Worm (Caenorhabditis elegans) whole organism, L1 larva: Measurements from ENCODE around the gene T21D12.14.

Experiments
- C34B4.2 ChIP-seq: sonication (generic microtip); optimal IDR thresholded peaks from 2 replicates; lab custom pipeline; 2017; ENCODE audit warnings: mild to moderate bottlenecking, missing genetic modification characterization, missing compliant biosample characterization
- ama-1 ChIP-seq: fragments of 150-350 bp; optimal IDR thresholded peaks from 2 replicates; lab custom pipeline; 2014
- blmp-1 ChIP-seq: fragments of 150-350 bp; optimal IDR thresholded peaks from 2 replicates; lab custom pipeline; 2014; ENCODE audit warnings: missing biosample characterization, missing genetic modification characterization
- ceh-63 ChIP-seq: fragments of 200-800 bp; sonication (Bioruptor generic); optimal IDR thresholded peaks from 2 replicates; lab custom pipeline; 2018; ENCODE audit warnings: mild to moderate bottlenecking, missing genetic modification characterization, missing compliant biosample characterization
- ceh-82 ChIP-seq, 3 experiments: fragments of 150-350 bp in 1 of 3; sonication (generic microtip) in 2 of 3; optimal IDR thresholded peaks; 2 replicates each; lab custom pipeline; 2014 to 2017; ENCODE audit warnings: missing biosample characterization in 3 of 3, missing genetic modification characterization in 3 of 3
- ces-1 ChIP-seq: fragments of 150-350 bp; optimal IDR thresholded peaks from 2 replicates; lab custom pipeline; 2014; ENCODE audit warnings: missing biosample characterization, missing genetic modification reagents, missing genetic modification characterization
- dsc-1 ChIP-seq: sonication (generic microtip); optimal IDR thresholded peaks from 2 replicates; lab custom pipeline; 2016; ENCODE audit warnings: mild to moderate bottlenecking, missing genetic modification characterization, missing compliant biosample characterization
- efl-1 ChIP-seq, 4 experiments: fragments of 150-350 bp; optimal IDR thresholded peaks in 3 of 4; peaks in 1 of 4; 1 replicate in 1 of 4; 2 replicates in 3 of 4; lab custom pipeline; 2014; ENCODE audit warnings: missing biosample characterization in 2 of 4, missing genetic modification characterization in 2 of 4, missing genetic modification reagents in 2 of 4
- egl-13 ChIP-seq: sonication (generic microtip); optimal IDR thresholded peaks from 2 replicates; lab custom pipeline; 2016; ENCODE audit warnings: missing genotype, missing genetic modification reagents, missing genetic modification characterization, missing compliant biosample characterization
- elt-2 ChIP-seq: sonication (generic microtip); optimal IDR thresholded peaks from 2 replicates; lab custom pipeline; 2016; ENCODE audit warnings: missing genetic modification characterization, mild to moderate bottlenecking, inconsistent platforms, missing compliant biosample characterization, missing genetic modification reagents
- elt-3 ChIP-seq, 6 experiments: fragments of 150-350 bp in 1 of 6; sonication (generic microtip); optimal IDR thresholded peaks; 2 replicates each; lab custom pipeline; 2017 to 2018; ENCODE audit warnings: missing biosample characterization in 6 of 6, missing genetic modification characterization in 6 of 6, inconsistent platforms in 1 of 6
- ets-5 ChIP-seq: fragments of 200-800 bp; sonication (Bioruptor generic); IDR thresholded peaks from 2 replicates; pipeline ENCODE4 v1.3.6; 2022; ENCODE audit warnings: missing genetic modification characterization, missing compliant biosample characterization
- fkh-10 ChIP-seq: sonication (generic microtip); optimal IDR thresholded peaks from 2 replicates; lab custom pipeline; 2017; ENCODE audit warnings: missing biosample characterization, missing genetic modification reagents, missing genetic modification characterization
- grh-1 ChIP-seq: fragments of 200-800 bp; sonication (Bioruptor generic); IDR thresholded peaks from 2 replicates; pipeline ENCODE4 v1.3.6; 2022; ENCODE audit warnings: missing genetic modification reagents, missing genetic modification characterization, missing compliant biosample characterization
- hlh-17 ChIP-seq: fragments of 200-800 bp; sonication (Bioruptor generic); optimal IDR thresholded peaks from 2 replicates; lab custom pipeline; 2018; ENCODE audit warnings: missing genetic modification characterization, mild to moderate bottlenecking, missing compliant biosample characterization, moderate library complexity, borderline replicate concordance
- hpl-2 ChIP-seq: fragments of 150-350 bp; optimal IDR thresholded peaks from 2 replicates; lab custom pipeline; 2014; ENCODE audit warnings: missing biosample characterization, missing genetic modification reagents, missing genetic modification characterization
- jun-1 ChIP-seq: fragments of 150-350 bp; optimal IDR thresholded peaks from 2 replicates; lab custom pipeline; 2014; ENCODE audit warnings: missing biosample characterization, missing genetic modification reagents, missing genetic modification characterization
- lin-13 ChIP-seq: fragments of 150-350 bp; optimal IDR thresholded peaks from 2 replicates; lab custom pipeline; 2014; ENCODE audit warnings: missing biosample characterization, missing genetic modification reagents, missing genetic modification characterization
- lin-14 ChIP-seq: fragments of 200-800 bp; sonication (Bioruptor generic); optimal IDR thresholded peaks from 2 replicates; lab custom pipeline; 2018; ENCODE audit warnings: mild to moderate bottlenecking, missing genetic modification characterization, moderate library complexity, missing compliant biosample characterization
- lin-15B ChIP-seq: fragments of 150-350 bp; sonication (generic microtip); optimal IDR thresholded peaks from 3 replicates; lab custom pipeline; 2014; ENCODE audit warnings: missing biosample characterization, missing genetic modification characterization
- lin-35 ChIP-seq, 2 experiments: fragments of 150-350 bp; optimal IDR thresholded peaks; 2 replicates each; lab custom pipeline; 2014; ENCODE audit warnings: missing biosample characterization in 2 of 2, missing genetic modification characterization in 2 of 2, missing genetic modification reagents in 2 of 2
- nhr-11 ChIP-seq: fragments of 150-350 bp; optimal IDR thresholded peaks from 2 replicates; lab custom pipeline; 2014; ENCODE audit warnings: missing biosample characterization, missing genetic modification characterization
- nhr-20 ChIP-seq: sonication (generic microtip); optimal IDR thresholded peaks from 2 replicates; lab custom pipeline; 2016; ENCODE audit warnings: mild to moderate bottlenecking, missing genetic modification characterization, missing compliant biosample characterization
- nhr-237 ChIP-seq: fragments of 150-350 bp; optimal IDR thresholded peaks from 2 replicates; lab custom pipeline; 2014; ENCODE audit warnings: missing biosample characterization, missing genetic modification characterization
- nhr-47 ChIP-seq: sonication (generic microtip); optimal IDR thresholded peaks from 2 replicates; lab custom pipeline; 2016; ENCODE audit warnings: mild to moderate bottlenecking, missing genetic modification characterization, moderate library complexity, missing compliant biosample characterization
- nhr-71 ChIP-seq: sonication (generic microtip); optimal IDR thresholded peaks from 2 replicates; lab custom pipeline; 2016; ENCODE audit warnings: mild to moderate bottlenecking, missing genetic modification characterization, moderate library complexity, missing compliant biosample characterization
- nhr-77 ChIP-seq: fragments of 150-350 bp; optimal IDR thresholded peaks from 2 replicates; lab custom pipeline; 2014; ENCODE audit warnings: missing biosample characterization, missing genetic modification characterization
- nhr-84 ChIP-seq: sonication (generic microtip); optimal IDR thresholded peaks from 2 replicates; lab custom pipeline; 2017; ENCODE audit warnings: missing biosample characterization, missing genetic modification characterization
- nhr-85 ChIP-seq: sonication (generic microtip); peaks from one replicate; lab custom pipeline; 2016; ENCODE audit warnings: missing genetic modification characterization, inconsistent platforms, missing compliant biosample characterization
- nhr-90 ChIP-seq: sonication (generic microtip); optimal IDR thresholded peaks from 2 replicates; lab custom pipeline; 2016; ENCODE audit warnings: mild to moderate bottlenecking, missing genetic modification characterization, missing compliant biosample characterization; ENCODE audit not compliant: poor library complexity
- pag-3 ChIP-seq: sonication (generic microtip); optimal IDR thresholded peaks from 2 replicates; lab custom pipeline; 2017; ENCODE audit warnings: missing genetic modification characterization, mild to moderate bottlenecking, missing compliant biosample characterization, antibody characterized with exemption, borderline replicate concordance; ENCODE audit not compliant: insufficient read depth
- pqm-1 ChIP-seq: sonication (generic microtip); optimal IDR thresholded peaks from 3 replicates; lab custom pipeline; 2017; ENCODE audit warnings: missing biosample characterization, missing genetic modification characterization
- snpc-4 ChIP-seq: fragments of 150-350 bp; optimal IDR thresholded peaks from 2 replicates; lab custom pipeline; 2014; ENCODE audit warnings: missing biosample characterization, missing genetic modification characterization
- sox-4 ChIP-seq: sonication (generic microtip); optimal IDR thresholded peaks from 2 replicates; lab custom pipeline; 2016; ENCODE audit warnings: missing genetic modification characterization, missing compliant biosample characterization
- swsn-7 ChIP-seq: sonication (generic microtip); optimal IDR thresholded peaks from 2 replicates; lab custom pipeline; 2016; ENCODE audit warnings: missing genetic modification characterization, missing compliant biosample characterization
- unc-62 ChIP-seq: fragments of 150-350 bp; optimal IDR thresholded peaks from 2 replicates; lab custom pipeline; 2014; ENCODE audit warnings: missing biosample characterization, missing genetic modification reagents, missing genetic modification characterization
- vab-15 ChIP-seq: sonication (generic microtip); optimal IDR thresholded peaks from 2 replicates; lab custom pipeline; 2017; ENCODE audit warnings: missing genotype, mild to moderate bottlenecking, missing genetic modification characterization, missing compliant biosample characterization
- zip-4 ChIP-seq: fragments of 200-800 bp; sonication (Bioruptor generic); optimal IDR thresholded peaks from 2 replicates; lab custom pipeline; 2018; ENCODE audit warnings: mild to moderate bottlenecking, missing genetic modification characterization, moderate library complexity, missing compliant biosample characterization
- ztf-4 ChIP-seq: fragments of 150-350 bp; optimal IDR thresholded peaks from 2 replicates; lab custom pipeline; 2014; ENCODE audit warnings: missing biosample characterization, missing genetic modification characterization

The T21D12.14 gene

ce11 chrIV:306572-306971 lies 18.6 kb upstream of the T21D12.14 start (continued):
- no peak for TF ChIP-seq vab-15 (tag; lab: Kevin White, UChicago)
- TF ChIP-seq hpl-2 (GFP tag; lab: Kevin White, UChicago) = no peak
- no peak for TF ChIP-seq nhr-11 (tag; lab: Kevin White, UChicago)
- no peak for TF ChIP-seq hlh-17 (GFP tag; lab: Kevin White, UChicago)
- TF ChIP-seq pag-3 (tag; lab: Kevin White, UChicago) = no peak
- TF ChIP-seq ces-1 (GFP tag; lab: Kevin White, UChicago) = no peak
- no peak for TF ChIP-seq lin-13 (GFP tag; lab: Kevin White, UChicago)
- TF ChIP-seq fkh-10 = no peak
- no peak for TF ChIP-seq elt-2 (tag; lab: Kevin White, UChicago)
- peak; percentile 15 to 38 for TF ChIP-seq efl-1 (optimal IDR thresholded peaks at IDR 0.05; lab: Kevin White, UChicago)
- peak in 1 of 2 experiments; percentile 11 for TF ChIP-seq efl-1 (GFP tag; optimal IDR thresholded peaks at IDR 0.05 in 1 of 2; lab: Kevin White, UChicago)
- TF ChIP-seq nhr-77 (tag; lab: Kevin White, UChicago) = no peak
- TF ChIP-seq, all 84 proteins: peak for 9

- TF ChIP-seq dsc-1 (tag; lab: Kevin White, UChicago) (no peak), grh-1 (GFP tag; lab: Robert Waterston, UW) (no peak), zip-4 (GFP tag; lab: Kevin White, UChicago) (no peak), vab-15 (tag; lab: Kevin White, UChicago) (no peak), ama-1 (lab: Kevin White, UChicago) (no peak), sox-4 (tag; lab: Kevin White, UChicago) (no peak), lin-35 (GFP tag; optimal IDR thresholded peaks at IDR 0.05; lab: Kevin White, UChicago) (no peak), ets-5 (GFP tag; lab: Robert Waterston, UW) (no peak), nhr-90 (tag; lab: Kevin White, UChicago) (no peak), pqm-1 (tag; lab: Kevin White, UChicago) (no peak), nhr-84 (tag; lab: Kevin White, UChicago) (no peak), lin-15B (tag; lab: Kevin White, UChicago) (no peak), jun-1 (tag; lab: Kevin White, UChicago) (no peak)
Observed at ce11 chrIV:305101-305500, 17.2 kb upstream of the T21D12.14 start.

ce11 chrIV:303264-303663 lies 15.3 kb upstream of the T21D12.14 start:
- TF ChIP-seq blmp-1 (tag; lab: Kevin White, UChicago) (peak; percentile 53), snpc-4 (no peak), elt-3 (tag; optimal IDR thresholded peaks at IDR 0.05; lab: Kevin White, UChicago) (peak in 2 of 6 experiments; percentile 0 to 55), lin-14 (GFP tag; lab: Kevin White, UChicago) (peak; percentile 27), elt-2 (tag; lab: Kevin White, UChicago) (no peak), grh-1 (GFP tag; lab: Robert Waterston, UW) (no peak)

ce11 chrIV:302743-303142 lies 14.8 kb upstream of the T21D12.14 start:
- TF ChIP-seq unc-62 (GFP tag; lab: Kevin White, UChicago) (no peak), ztf-4 (tag; lab: Kevin White, UChicago) (no peak), ces-1 (GFP tag; lab: Kevin White, UChicago) (no peak), fkh-10 (no peak), blmp-1 (tag; lab: Kevin White, UChicago) (peak; percentile 73), nhr-71 (tag; lab: Kevin White, UChicago) (peak; percentile 55), nhr-20 (tag; lab: Kevin White, UChicago) (peak; percentile 9), elt-3 (tag; optimal IDR thresholded peaks at IDR 0.05; lab: Kevin White, UChicago) (peak in 3 of 6 experiments; percentile 44 to 83 (median 57)), nhr-47 (tag; lab: Kevin White, UChicago) (peak; percentile 31), lin-14 (GFP tag; lab: Kevin White, UChicago) (peak; percentile 32), efl-1 (optimal IDR thresholded peaks at IDR 0.05; lab: Kevin White, UChicago) (no peak), efl-1 (GFP tag; optimal IDR thresholded peaks at IDR 0.05 in 1 of 2; lab: Kevin White, UChicago) (peak in 1 of 2 experiments; percentile 78), nhr-237 (no peak), grh-1 (GFP tag; lab: Robert Waterston, UW) (0 out of 2 replicates have a peak, but pooled peaks have one; percentile 24), C34B4.2 (tag; lab: Kevin White, UChicago) (no peak), swsn-7 (tag; lab: Kevin White, UChicago) (no peak), ceh-82 (tag; optimal IDR thresholded peaks at IDR 0.05; lab: Kevin White, UChicago) (no peak), zip-4 (GFP tag; lab: Kevin White, UChicago) (no peak), nhr-85 (tag; lab: Kevin White, UChicago) (peak; percentile 40), ceh-63 (GFP tag; lab: Kevin White, UChicago) (no peak), egl-13 (tag; lab: Kevin White, UChicago) (peak; percentile 36)
